Fruit fly (Drosophila melanogaster): ENCODE measurements around the gene Cse1.
A peak's percentile ranks its signal among the peaks of the same experiment; 100 is the strongest.

The Cse1 gene

DNA sequence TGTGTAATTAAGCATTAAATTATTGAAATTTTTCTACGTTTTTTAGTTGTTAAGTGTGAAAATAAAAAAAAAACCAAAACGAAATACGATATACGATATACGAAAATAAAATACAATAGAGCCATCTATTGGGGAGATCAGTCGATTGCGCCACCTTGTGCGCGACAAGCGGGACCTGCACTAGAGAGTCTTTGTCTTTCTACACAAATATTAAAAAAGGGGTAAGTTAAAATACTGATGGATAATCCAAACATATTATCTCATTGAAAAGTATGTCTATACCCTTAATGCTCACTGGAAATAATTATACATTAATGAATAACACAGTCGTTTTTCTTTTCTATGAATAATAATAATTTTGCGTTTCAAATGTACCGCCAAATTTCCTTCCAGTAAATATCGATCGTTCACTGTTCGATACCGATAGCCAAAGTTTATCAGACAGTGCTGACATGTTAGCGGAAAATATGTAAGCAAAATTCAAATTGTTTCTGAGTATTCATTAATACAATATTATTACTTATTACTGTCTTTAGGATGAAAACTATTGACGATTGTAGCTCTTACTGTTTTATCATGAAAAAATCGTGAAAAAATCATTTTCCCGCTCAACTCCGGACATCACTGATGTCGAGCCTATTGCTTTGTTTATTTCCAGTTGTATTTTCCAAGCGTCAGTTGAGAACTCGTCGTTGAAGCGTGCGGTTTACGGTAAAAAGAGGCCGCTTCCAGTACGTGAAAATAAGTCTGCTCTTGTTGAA, 8.8 kb downstream of the Cse1 start, which contains the start of gene mdy (continued):
- TF ChIP-seq sna (GFP tag; IDR thresholded peaks at IDR 0.05; ENCODE audit: partially characterized antibody) = no peak; the same call in 1 of the 2 replicates
- TF ChIP-seq CG10366 (GFP tag; IDR thresholded peaks at IDR 0.05) = peak; percentile 49
- TF ChIP-seq gcm (GFP tag; optimal IDR thresholded peaks at IDR 0.05) = peak; percentile 14
- TF ChIP-seq Ssrp (tag; optimal IDR thresholded peaks at IDR 0.05) = peak; percentile 32
- peak; percentile 69 for TF ChIP-seq CG34376 (GFP tag; optimal IDR thresholded peaks at IDR 0.05)
- peak; percentile 54 for TF ChIP-seq pzg (GFP tag; optimal IDR thresholded peaks at IDR 0.05)
- TF ChIP-seq jumu (GFP tag; optimal IDR thresholded peaks at IDR 0.05) = peak; percentile 8
- TF ChIP-seq CG10267 (tag; optimal IDR thresholded peaks at IDR 0.05) = peak; percentile 62
- no peak for TF ChIP-seq CG9609 (GFP tag; optimal IDR thresholded peaks at IDR 0.05)
- no peak for TF ChIP-seq CG10543 (GFP tag; optimal IDR thresholded peaks at IDR 0.05)
- peak; percentile 64 for TF ChIP-seq CG11247 (GFP tag; IDR thresholded peaks at IDR 0.05)
- peak; percentile 73 for TF ChIP-seq Ets65A (GFP tag)
- TF ChIP-seq stc (GFP tag; IDR thresholded peaks at IDR 0.05) = 0 out of 2 replicates have a peak, but pooled peaks have one; percentile 5
- TF ChIP-seq trem (tag; optimal IDR thresholded peaks at IDR 0.05) = peak; percentile 23
- TF ChIP-seq CG2889 (GFP tag; IDR thresholded peaks at IDR 0.05) = no peak
- no peak; the same call in 2 of the 3 replicates for TF ChIP-seq Opbp (GFP tag; IDR thresholded peaks at IDR 0.05; ENCODE audit: partially characterized antibody)
- TF ChIP-seq trh (GFP tag; optimal IDR thresholded peaks at IDR 0.05) = no peak
- TF ChIP-seq ato (GFP tag; IDR thresholded peaks at IDR 0.05; ENCODE audit: partially characterized antibody) = no peak
- TF ChIP-seq gsb-n (tag; optimal IDR thresholded peaks at IDR 0.05) = peak; percentile 36
- TF ChIP-seq sens (GFP tag) = peak; percentile 92
- no peak; the same call in 1 of the 2 replicates for TF ChIP-seq Adf1 (GFP tag; IDR thresholded peaks at IDR 0.05)
- peak; percentile 26 for TF ChIP-seq chn (GFP tag; optimal IDR thresholded peaks at IDR 0.05)
- TF ChIP-seq so (GFP tag; IDR thresholded peaks at IDR 0.05) = no peak
- TF ChIP-seq CG3847 (GFP tag; IDR thresholded peaks at IDR 0.05) = peak; percentile 50; the same call in 1 of the 2 replicates
- TF ChIP-seq Hmr (GFP tag; optimal IDR thresholded peaks at IDR 0.05) = peak; percentile 58
- TF ChIP-seq cwo (GFP tag; optimal IDR thresholded peaks at IDR 0.05) = peak; percentile 35
- TF ChIP-seq oc (tag; optimal IDR thresholded peaks at IDR 0.05) = no peak
- TF ChIP-seq CG14014 (GFP tag; IDR thresholded peaks at IDR 0.05) = peak; percentile 70
- TF ChIP-seq Hand (GFP tag; optimal IDR thresholded peaks at IDR 0.05) = no peak
- peak; percentile 41 for TF ChIP-seq tio (GFP tag; optimal IDR thresholded peaks at IDR 0.05)
- TF ChIP-seq nerfin-1 (tag; optimal IDR thresholded peaks at IDR 0.05) = no peak
- TF ChIP-seq CG1602 (GFP tag; optimal IDR thresholded peaks at IDR 0.05) = peak; percentile 44
- TF ChIP-seq al (GFP tag; IDR thresholded peaks at IDR 0.05) = peak; percentile 70
- TF ChIP-seq CG4404 (GFP tag; IDR thresholded peaks at IDR 0.05) = no peak
- TF ChIP-seq slou (GFP tag; optimal IDR thresholded peaks at IDR 0.05) = peak; percentile 29
- TF ChIP-seq Poxn (GFP tag; IDR thresholded peaks at IDR 0.05) = 0 out of 2 replicates have a peak, but pooled peaks have one; percentile 5
- peak; percentile 45 to 53 for TF ChIP-seq Hr51 (GFP tag; optimal IDR thresholded peaks at IDR 0.05)
- TF ChIP-seq CG6654 (GFP tag; optimal IDR thresholded peaks at IDR 0.05) = no peak
- TF ChIP-seq ham (GFP tag; IDR thresholded peaks at IDR 0.05) = no peak
- TF ChIP-seq CG4328 (GFP tag; optimal IDR thresholded peaks at IDR 0.05) = peak; percentile 0
- peak; percentile 42 for TF ChIP-seq dmrt99B (tag; optimal IDR thresholded peaks at IDR 0.05)
- TF ChIP-seq Dip2 (GFP tag; IDR thresholded peaks at IDR 0.05) = no peak
- TF ChIP-seq lola (GFP tag; optimal IDR thresholded peaks at IDR 0.05) = peak in 1 of 3 experiments; percentile 62
- TF ChIP-seq NK7.1 (GFP tag; optimal IDR thresholded peaks at IDR 0.05) = no peak
- TF ChIP-seq nau (GFP tag; optimal IDR thresholded peaks at IDR 0.05) = no peak
- TF ChIP-seq Nf-YC (tag; optimal IDR thresholded peaks at IDR 0.05) = peak; percentile 48
- peak; percentile 53 for TF ChIP-seq HLH54F (GFP tag; optimal IDR thresholded peaks at IDR 0.05)
- peak; percentile 35; the same call in 1 of the 2 replicates for TF ChIP-seq gsb (GFP tag; IDR thresholded peaks at IDR 0.05)
